Worm (Caenorhabditis elegans) whole organism, L4/young adult: Measurements from ENCODE around the gene tmem-131.

Source experiments
- dao-5 ChIP-seq: sonication (generic microtip); optimal IDR thresholded peaks from 2 replicates; lab custom pipeline; 2016; ENCODE audit warnings: missing genotype, missing genetic modification characterization, moderate library complexity, missing compliant biosample characterization
- him-1 ChIP-seq: sonication (generic microtip); optimal IDR thresholded peaks from 2 replicates; lab custom pipeline; 2016; ENCODE audit warnings: missing genotype, missing genetic modification reagents, missing genetic modification characterization, missing compliant biosample characterization

- TF ChIP-seq dao-5 (tag; lab: Kevin White, UChicago) (no peak), him-1 (no peak)
Measured at ce11 chrIII:5012460-5012859, 14.5 kb upstream of the tmem-131 start.
